Worm (Caenorhabditis elegans) whole organism, early embryonic: ENCODE measurements around the gene C45B2.1.

Experiments used
- ama-1 ChIP-seq: fragments of 150-350 bp; optimal IDR thresholded peaks from 2 replicates; lab custom pipeline; 2014
- pes-1 ChIP-seq: fragments of 200-800 bp; sonication (Bioruptor generic); IDR thresholded peaks from 2 replicates; pipeline ENCODE4 v1.3.6; 2022; ENCODE audit warnings: missing genetic modification reagents, missing genetic modification characterization, missing compliant biosample characterization

DNA sequence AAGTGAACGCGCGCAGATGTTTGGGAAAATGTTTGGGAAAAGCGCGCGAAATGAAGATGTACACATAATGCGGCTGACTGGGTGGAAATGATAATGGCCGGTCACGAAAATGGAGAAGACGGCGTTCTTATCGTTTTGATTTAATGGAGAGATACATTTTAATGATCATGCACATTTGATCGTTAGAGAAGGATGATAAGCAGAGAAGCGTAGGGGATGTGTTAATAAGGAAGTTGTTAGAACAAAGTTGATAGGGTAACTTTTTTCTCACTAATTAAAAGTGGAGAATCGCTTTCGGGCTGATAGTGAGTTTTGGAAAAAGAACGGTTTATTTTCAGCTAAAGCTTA, 44.9 kb upstream of the C45B2.1 start:
- no peak for TF ChIP-seq ama-1 (lab: Kevin White, UChicago)
- no peak for TF ChIP-seq pes-1
